Worm (Caenorhabditis elegans): ENCODE measurements around the gene nta-1.

Gene nta-1

ce11 chrII:3750685-3751084 is 7.1 kb upstream of the nta-1 start, which contains the start of gene fbxb-91:
TSS of gene fbxb-91 (minus strand) at chrII:3750785.
- TF ChIP-seq hlh-30 (tag; optimal IDR thresholded peaks at IDR 0.05; ENCODE audit: insufficient read depth) (no peak), pax-1 (tag; optimal IDR thresholded peaks at IDR 0.05) (no peak), ceh-45 (GFP tag; IDR thresholded peaks at IDR 0.05) (no peak), ceh-24 (tag; optimal IDR thresholded peaks at IDR 0.05) (no peak), dve-1 (tag; optimal IDR thresholded peaks at IDR 0.05) (no peak), Y22D7AL.16 (tag; optimal IDR thresholded peaks at IDR 0.05) (no peak), ceh-2 (tag; optimal IDR thresholded peaks at IDR 0.05) (no peak), hlh-6 (tag; optimal IDR thresholded peaks at IDR 0.05) (no peak), madf-2 (tag; optimal IDR thresholded peaks at IDR 0.05) (no peak), T23F11.4 (GFP tag; optimal IDR thresholded peaks at IDR 0.05) (no peak), unc-86 (tag; optimal IDR thresholded peaks at IDR 0.05) (no peak), ceh-31 (tag; optimal IDR thresholded peaks at IDR 0.05) (no peak), elt-4 (tag; optimal IDR thresholded peaks at IDR 0.05) (no peak), F13H6.1 (tag; optimal IDR thresholded peaks at IDR 0.05) (no peak), elt-2 (tag; optimal IDR thresholded peaks at IDR 0.05) (no peak), ets-4 (tag; optimal IDR thresholded peaks at IDR 0.05) (no peak)

- TF ChIP-seq ceh-18 (tag; optimal IDR thresholded peaks at IDR 0.05): no peak
- no peak for TF ChIP-seq hlh-6 (tag; optimal IDR thresholded peaks at IDR 0.05)
- TF ChIP-seq mec-3 (tag; optimal IDR thresholded peaks at IDR 0.05; ENCODE audit: borderline replicate concordance): no peak
- TF ChIP-seq nhr-232 (tag; optimal IDR thresholded peaks at IDR 0.05): no peak
- TF ChIP-seq ceh-9 (tag; optimal IDR thresholded peaks at IDR 0.05): no peak
- no peak for TF ChIP-seq nfya-1 (tag; optimal IDR thresholded peaks at IDR 0.05)
- no peak for TF ChIP-seq ceh-19 (GFP tag; optimal IDR thresholded peaks at IDR 0.05)
- no peak for TF ChIP-seq Y22D7AL.16 (tag; optimal IDR thresholded peaks at IDR 0.05)
- TF ChIP-seq T23F11.4 (GFP tag; optimal IDR thresholded peaks at IDR 0.05): no peak
- no peak for TF ChIP-seq ttx-3 (tag; optimal IDR thresholded peaks at IDR 0.05)
- TF ChIP-seq fax-1 (tag; optimal IDR thresholded peaks at IDR 0.05): no peak
- TF ChIP-seq ztf-16 (tag; optimal IDR thresholded peaks at IDR 0.05): no peak
- no peak for TF ChIP-seq pax-1 (tag; optimal IDR thresholded peaks at IDR 0.05)
- no peak for TF ChIP-seq ceh-30 (tag; optimal IDR thresholded peaks at IDR 0.05)
- TF ChIP-seq pha-2 (tag; optimal IDR thresholded peaks at IDR 0.05): no peak
- TF ChIP-seq dmd-4 (tag; optimal IDR thresholded peaks at IDR 0.05; ENCODE audit: borderline replicate concordance): no peak
Observed at ce11 chrII:3748719-3749118, 5.1 kb upstream of the nta-1 start, which contains the start of gene fbxb-90. TSS of gene fbxb-90 (minus strand) at chrII:3748819.

ce11 chrII:3747405-3747804 is 3.8 kb upstream of the nta-1 start, which contains the start of gene fbxb-92:
TSS of gene fbxb-92 (minus strand) at chrII:3747505.
- TF ChIP-seq mec-3 (tag; optimal IDR thresholded peaks at IDR 0.05; ENCODE audit: borderline replicate concordance): no peak
- no peak for TF ChIP-seq unc-86 (tag; optimal IDR thresholded peaks at IDR 0.05)
- TF ChIP-seq T23F11.4 (GFP tag; optimal IDR thresholded peaks at IDR 0.05): no peak

ce11 chrII:3741584-3741983 is 2.0 kb downstream of the nta-1 start, which contains the start of gene F12E12.1:
TSS of gene F12E12.1 (plus strand) at chrII:3741884.
- TF ChIP-seq ceh-22 (tag; optimal IDR thresholded peaks at IDR 0.05) (no peak), nfya-1 (tag; optimal IDR thresholded peaks at IDR 0.05) (no peak), nhr-11 (tag; optimal IDR thresholded peaks at IDR 0.05) (no peak), F13H6.1 (tag; optimal IDR thresholded peaks at IDR 0.05) (no peak), pax-1 (tag; optimal IDR thresholded peaks at IDR 0.05) (no peak), hlh-15 (tag; optimal IDR thresholded peaks at IDR 0.05) (no peak), pat-9 (tag; optimal IDR thresholded peaks at IDR 0.05) (no peak), gmeb-2 (tag; optimal IDR thresholded peaks at IDR 0.05) (no peak), fax-1 (tag; optimal IDR thresholded peaks at IDR 0.05) (no peak), C38D4.7 (GFP tag; optimal IDR thresholded peaks at IDR 0.05) (no peak), ztf-16 (tag; optimal IDR thresholded peaks at IDR 0.05) (no peak), sox-2 (GFP tag; IDR thresholded peaks at IDR 0.05) (no peak), ref-2 (tag; optimal IDR thresholded peaks at IDR 0.05) (no peak), Y22D7AL.16 (tag; optimal IDR thresholded peaks at IDR 0.05) (no peak), pha-2 (tag; optimal IDR thresholded peaks at IDR 0.05) (no peak)
